Worm (Caenorhabditis elegans): ENCODE results near the gene K09A9.8.

DNA sequence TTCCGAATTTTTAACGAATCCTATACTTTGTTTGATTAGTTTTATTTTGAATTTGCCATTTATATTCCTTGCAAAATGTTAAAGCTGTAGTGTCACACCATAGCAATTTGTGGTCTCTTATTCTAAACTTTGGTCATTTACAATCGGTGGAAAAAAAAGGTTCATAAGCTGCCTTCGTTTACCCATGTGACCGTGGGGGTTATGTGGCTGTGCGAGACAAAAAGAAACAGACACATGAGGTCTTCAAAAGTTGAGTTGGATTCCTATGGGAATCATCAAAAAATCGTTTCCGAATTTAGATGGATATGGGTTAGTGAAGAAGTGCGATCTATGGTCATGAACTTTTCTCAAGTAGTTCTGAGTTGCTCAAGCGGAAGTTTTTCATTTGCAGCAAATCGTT, 32.6 kb downstream of the K09A9.8 start:
- TF ChIP-seq ceh-31 (tag; optimal IDR thresholded peaks at IDR 0.05) (no peak), fax-1 (tag; optimal IDR thresholded peaks at IDR 0.05) (no peak), pha-4 (tag; optimal IDR thresholded peaks at IDR 0.05) (no peak), ceh-14 (tag; optimal IDR thresholded peaks at IDR 0.05) (no peak), pros-1 (tag; optimal IDR thresholded peaks at IDR 0.05) (no peak), Y22D7AL.16 (tag; optimal IDR thresholded peaks at IDR 0.05) (no peak), unc-3 (GFP tag; conservative IDR thresholded peaks at IDR 0.05) (no peak), unc-3 (tag; optimal IDR thresholded peaks at IDR 0.05) (no peak), fkh-6 (tag; optimal IDR thresholded peaks at IDR 0.05) (no peak)
